Worm (Caenorhabditis elegans) whole organism, L4 larva: ENCODE results near the gene fbl-1.
A peak's percentile ranks its signal among the peaks of the same experiment; 100 is the strongest.

Experiments
- F10B5.3 ChIP-seq: sonication (generic microtip); optimal IDR thresholded peaks from 2 replicates; lab custom pipeline; 2016; ENCODE audit warnings: mild to moderate bottlenecking, missing genetic modification characterization, missing compliant biosample characterization
- F44E2.7 ChIP-seq: fragments of 200-800 bp; sonication (Bioruptor generic); IDR thresholded peaks from 2 replicates; pipeline ENCODE4 v2.1.2; 2022; ENCODE audit warnings: missing genetic modification characterization, missing compliant biosample characterization
- F49E8.2 ChIP-seq: sonication (generic microtip); optimal IDR thresholded peaks from 2 replicates; lab custom pipeline; 2016; ENCODE audit warnings: missing compliant biosample characterization, mild to moderate bottlenecking, missing genetic modification characterization, borderline replicate concordance
- T20F7.1 ChIP-seq: fragments of 200-800 bp; sonication (Bioruptor generic); optimal IDR thresholded peaks from 2 replicates; lab custom pipeline; 2018; ENCODE audit warnings: mild to moderate bottlenecking, missing genetic modification characterization, missing compliant biosample characterization
- Y5F2A.4 ChIP-seq: fragments of 200-800 bp; sonication (Bioruptor generic); optimal IDR thresholded peaks from 2 replicates; lab custom pipeline; 2018; ENCODE audit warnings: mild to moderate bottlenecking, missing genetic modification characterization, missing compliant biosample characterization
- Y75B8A.6 ChIP-seq: fragments of 200-800 bp; sonication (Bioruptor generic); IDR thresholded peaks from 2 replicates; pipeline ENCODE4 v1.3.6; 2022; ENCODE audit warnings: missing genetic modification reagents, missing genetic modification characterization, missing compliant biosample characterization
- ZK546.5 ChIP-seq, 2 experiments: sonication (generic microtip); optimal IDR thresholded peaks; 2 replicates each; lab custom pipeline; 2017; ENCODE audit warnings: missing biosample characterization in 2 of 2, missing genetic modification characterization in 2 of 2
- arid-1 ChIP-seq: fragments of 200-800 bp; sonication (Bioruptor generic); conservative IDR thresholded peaks from 2 replicates; pipeline ENCODE4 v1.3.6; 2022; ENCODE audit warnings: missing genetic modification reagents, missing genetic modification characterization, missing compliant biosample characterization
- ceh-28 ChIP-seq: fragments of 150-350 bp; optimal IDR thresholded peaks from 2 replicates; lab custom pipeline; 2014; ENCODE audit warnings: missing biosample characterization, missing genetic modification reagents, missing genetic modification characterization
- ctbp-1 ChIP-seq: fragments of 200-800 bp; sonication (Bioruptor generic); IDR thresholded peaks from 2 replicates; pipeline ENCODE4 v1.3.6; 2022; ENCODE audit warnings: missing genetic modification reagents, missing genetic modification characterization, missing compliant biosample characterization
- daf-16 ChIP-seq, 3 experiments: sonication (generic microtip); optimal IDR thresholded peaks; 2 replicates each; lab custom pipeline; 2016 to 2017; ENCODE audit warnings: missing genetic modification characterization in 3 of 3, missing genetic modification reagents in 3 of 3, mild to moderate bottlenecking in 2 of 3, missing compliant biosample characterization in 2 of 3, missing biosample characterization in 1 of 3, moderate library complexity in 1 of 3
- daf-19 ChIP-seq: fragments of 200-800 bp; sonication (Bioruptor generic); conservative IDR thresholded peaks from 2 replicates; pipeline ENCODE4 v1.3.6; 2022; ENCODE audit warnings: missing genetic modification characterization, missing compliant biosample characterization
- dmd-8 ChIP-seq: fragments of 200-800 bp; sonication (Bioruptor generic); IDR thresholded peaks from 2 replicates; pipeline ENCODE4 v1.3.6; 2022; ENCODE audit warnings: missing genetic modification characterization, missing compliant biosample characterization
- duxl-1 ChIP-seq: sonication (generic microtip); optimal IDR thresholded peaks from 2 replicates; lab custom pipeline; 2016; ENCODE audit warnings: mild to moderate bottlenecking, missing genetic modification characterization, moderate library complexity, missing compliant biosample characterization; ENCODE audit not compliant: poor library complexity
- dve-1 ChIP-seq: sonication (generic microtip); optimal IDR thresholded peaks from 2 replicates; lab custom pipeline; 2017; ENCODE audit warnings: antibody characterized with exemption, mild to moderate bottlenecking, missing genetic modification characterization, missing compliant biosample characterization; ENCODE audit not compliant: insufficient read depth
- fkh-10 ChIP-seq: fragments of 150-350 bp; optimal IDR thresholded peaks from 2 replicates; lab custom pipeline; 2014; ENCODE audit warnings: missing biosample characterization, missing genetic modification reagents, missing genetic modification characterization
- hlh-11 ChIP-seq: fragments of 200-800 bp; sonication (Bioruptor generic); optimal IDR thresholded peaks from 2 replicates; lab custom pipeline; 2018; ENCODE audit warnings: mild to moderate bottlenecking, missing genetic modification characterization, missing compliant biosample characterization
- lim-7 ChIP-seq: fragments of 200-800 bp; sonication (Bioruptor generic); IDR thresholded peaks from 2 replicates; pipeline ENCODE4 v1.3.6; 2022; ENCODE audit warnings: missing genetic modification characterization, missing compliant biosample characterization
- lin-1 ChIP-seq: fragments of 200-800 bp; sonication (Bioruptor generic); IDR thresholded peaks from 2 replicates; pipeline ENCODE4 v1.3.6; 2022; ENCODE audit warnings: missing genetic modification reagents, missing genetic modification characterization, missing compliant biosample characterization
- lin-13 ChIP-seq: fragments of 150-350 bp; optimal IDR thresholded peaks from 2 replicates; lab custom pipeline; 2014; ENCODE audit warnings: missing biosample characterization, missing genetic modification reagents, missing genetic modification characterization
- lin-15B ChIP-seq: fragments of 150-350 bp; sonication (generic microtip); optimal IDR thresholded peaks from 3 replicates; lab custom pipeline; 2014; ENCODE audit warnings: missing biosample characterization, missing genetic modification characterization
- lin-29 ChIP-seq: fragments of 200-800 bp; sonication (Bioruptor generic); IDR thresholded peaks from 2 replicates; pipeline ENCODE4 v1.3.6; 2022; ENCODE audit warnings: missing genetic modification reagents, missing genetic modification characterization, missing compliant biosample characterization
- lin-38 ChIP-seq: fragments of 200-800 bp; sonication (Bioruptor generic); IDR thresholded peaks from 2 replicates; pipeline ENCODE4 v1.3.6; 2022; ENCODE audit warnings: missing genetic modification reagents, missing genetic modification characterization, missing compliant biosample characterization
- lin-39 ChIP-seq: fragments of 150-350 bp; optimal IDR thresholded peaks from 2 replicates; lab custom pipeline; 2014; ENCODE audit warnings: missing biosample characterization, missing genetic modification reagents, missing genetic modification characterization
- lsy-2 ChIP-seq, 2 experiments: fragments of 150-350 bp in 1 of 2; sonication (generic microtip) in 1 of 2; optimal IDR thresholded peaks; 2 replicates each; lab custom pipeline; 2014 to 2017; ENCODE audit warnings: missing biosample characterization in 2 of 2, missing genetic modification characterization in 2 of 2
- mdt-29 ChIP-seq: fragments of 200-800 bp; sonication (Bioruptor generic); IDR thresholded peaks from 2 replicates; pipeline ENCODE4 v1.3.6; 2022; ENCODE audit warnings: missing genetic modification reagents, missing genetic modification characterization, missing compliant biosample characterization
- mep-1 ChIP-seq: fragments of 150-350 bp; sonication (generic microtip); optimal IDR thresholded peaks from 3 replicates; lab custom pipeline; 2014; ENCODE audit warnings: missing biosample characterization, missing genetic modification characterization
- mxl-2 ChIP-seq: fragments of 200-800 bp; sonication (Bioruptor generic); conservative IDR thresholded peaks from 2 replicates; pipeline ENCODE4 v1.3.6; 2022; ENCODE audit warnings: missing genetic modification reagents, missing genetic modification characterization, missing compliant biosample characterization
- nhr-11 ChIP-seq: fragments of 150-350 bp; optimal IDR thresholded peaks from 2 replicates; lab custom pipeline; 2014; ENCODE audit warnings: missing biosample characterization, missing genetic modification characterization
- nhr-25 ChIP-seq: sonication (generic microtip); optimal IDR thresholded peaks from 2 replicates; lab custom pipeline; 2017; ENCODE audit warnings: missing genetic modification characterization, mild to moderate bottlenecking, missing compliant biosample characterization, antibody characterized with exemption, moderate library complexity, borderline replicate concordance; ENCODE audit not compliant: insufficient read depth
- nhr-41 ChIP-seq: fragments of 200-800 bp; sonication (Bioruptor generic); IDR thresholded peaks from 2 replicates; pipeline ENCODE4 v1.3.6; 2022; ENCODE audit warnings: missing genetic modification reagents, missing genetic modification characterization, missing compliant biosample characterization
- nhr-42 ChIP-seq: fragments of 200-800 bp; sonication (Bioruptor generic); IDR thresholded peaks from 2 replicates; pipeline ENCODE4 v1.3.6; 2022; ENCODE audit warnings: missing genetic modification characterization, missing compliant biosample characterization
- nhr-76 ChIP-seq: fragments of 150-350 bp; optimal IDR thresholded peaks from 2 replicates; lab custom pipeline; 2014; ENCODE audit warnings: missing biosample characterization, missing genetic modification characterization
- nhr-77 ChIP-seq: fragments of 150-350 bp; optimal IDR thresholded peaks from 2 replicates; lab custom pipeline; 2014; ENCODE audit warnings: missing biosample characterization, missing genetic modification characterization
- pha-4 ChIP-seq, 2 experiments: fragments of 150-350 bp in 1 of 2; fragments of 200-800 bp in 1 of 2; sonication (Bioruptor generic) in 1 of 2; IDR thresholded peaks in 1 of 2; optimal IDR thresholded peaks in 1 of 2; 2 replicates each; pipeline versions ENCODE4 v1.3.6 to Lab custom; 2014 to 2022; ENCODE audit warnings: missing genetic modification characterization in 2 of 2, missing genetic modification reagents in 2 of 2, missing biosample characterization in 1 of 2, missing compliant biosample characterization in 1 of 2
- php-3 ChIP-seq: fragments of 200-800 bp; sonication (Bioruptor generic); IDR thresholded peaks from 2 replicates; pipeline ENCODE4 v1.3.6; 2022; ENCODE audit warnings: missing genetic modification reagents, missing genetic modification characterization, missing compliant biosample characterization
- pqm-1 ChIP-seq: sonication (generic microtip); optimal IDR thresholded peaks from 2 replicates; lab custom pipeline; 2017; ENCODE audit warnings: missing biosample characterization, missing genetic modification characterization
- saeg-2 ChIP-seq: fragments of 200-800 bp; sonication (Bioruptor generic); IDR thresholded peaks from 2 replicates; pipeline ENCODE4 v1.3.6; 2022; ENCODE audit warnings: missing genetic modification reagents, missing genetic modification characterization, missing compliant biosample characterization
- snpc-4 ChIP-seq: fragments of 150-350 bp; optimal IDR thresholded peaks from 2 replicates; lab custom pipeline; 2014; ENCODE audit warnings: missing biosample characterization, missing genetic modification characterization
- spr-3 ChIP-seq: fragments of 200-800 bp; sonication (Bioruptor generic); optimal IDR thresholded peaks from 2 replicates; lab custom pipeline; 2018; ENCODE audit warnings: mild to moderate bottlenecking, missing genetic modification characterization, missing compliant biosample characterization
- tra-1 ChIP-seq: fragments of 200-800 bp; sonication (Bioruptor generic); IDR thresholded peaks from 2 replicates; pipeline ENCODE4 v1.3.6; 2022; ENCODE audit warnings: missing genetic modification reagents, missing genetic modification characterization, missing compliant biosample characterization
- unc-130 ChIP-seq: sonication (generic microtip); optimal IDR thresholded peaks from 2 replicates; lab custom pipeline; 2016; ENCODE audit warnings: missing genetic modification reagents, missing genetic modification characterization, missing compliant biosample characterization
- unc-39 ChIP-seq: sonication (generic microtip); optimal IDR thresholded peaks from 2 replicates; lab custom pipeline; 2017; ENCODE audit warnings: missing biosample characterization, missing genetic modification characterization
- vab-7 ChIP-seq: fragments of 200-800 bp; sonication (Bioruptor generic); IDR thresholded peaks from 2 replicates; pipeline ENCODE4 v1.3.6; 2022; ENCODE audit warnings: missing genetic modification reagents, missing genetic modification characterization, missing compliant biosample characterization
- zip-11 ChIP-seq: fragments of 200-800 bp; sonication (Bioruptor generic); IDR thresholded peaks from 2 replicates; pipeline ENCODE4 v1.3.6; 2022; ENCODE audit warnings: missing genetic modification characterization, missing compliant biosample characterization
- ztf-11 ChIP-seq: fragments of 150-350 bp; optimal IDR thresholded peaks from 2 replicates; lab custom pipeline; 2014; ENCODE audit warnings: missing biosample characterization, missing genetic modification characterization

The fbl-1 gene

ce11 chrIV:9534342-9534741 lies 6.3 kb upstream of the fbl-1 start (continued):
- no peak for TF ChIP-seq lin-1 (GFP tag; lab: Robert Waterston, UW)
- TF ChIP-seq pqm-1 (tag; lab: Kevin White, UChicago), result no peak
- TF ChIP-seq arid-1 (GFP tag; lab: Robert Waterston, UW), result no peak
- TF ChIP-seq nhr-77, result peak; percentile 21
- no peak for TF ChIP-seq fkh-10 (GFP tag; lab: Kevin White, UChicago)
- no peak for TF ChIP-seq mxl-2 (GFP tag; lab: Robert Waterston, UW)
- no peak for TF ChIP-seq snpc-4 (tag; lab: Kevin White, UChicago)
- TF ChIP-seq spr-3, result no peak
- TF ChIP-seq Y75B8A.6 (GFP tag; lab: Robert Waterston, UW), result no peak
- TF ChIP-seq T20F7.1 (GFP tag; lab: Kevin White, UChicago), result no peak
- TF ChIP-seq lim-7, result no peak
- no peak for TF ChIP-seq duxl-1 (tag; lab: Kevin White, UChicago)
- TF ChIP-seq unc-130, result no peak
- TF ChIP-seq Y5F2A.4 (GFP tag; lab: Kevin White, UChicago), result no peak
- TF ChIP-seq lin-29 (GFP tag; lab: Robert Waterston, UW), result no peak
- no peak for TF ChIP-seq nhr-76 (tag; lab: Kevin White, UChicago)
- TF ChIP-seq lin-38, result no peak
- peak; percentile 49 for TF ChIP-seq nhr-25 (tag; lab: Kevin White, UChicago)
- TF ChIP-seq ZK546.5 (tag; optimal IDR thresholded peaks at IDR 0.05; lab: Kevin White, UChicago), result no peak
- TF ChIP-seq zip-11, result no peak
- TF ChIP-seq ctbp-1 (GFP tag; lab: Robert Waterston, UW), result no peak
- no peak for TF ChIP-seq ceh-28 (tag; lab: Kevin White, UChicago)
- TF ChIP-seq lin-13 (GFP tag; lab: Kevin White, UChicago), result no peak
- no peak for TF ChIP-seq unc-39 (tag; lab: Kevin White, UChicago)
- no peak for TF ChIP-seq vab-7
- TF ChIP-seq mdt-29, result no peak
- TF ChIP-seq daf-19 (GFP tag; lab: Robert Waterston, UW), result no peak
- no peak for TF ChIP-seq F44E2.7 (GFP tag; lab: Robert Waterston, UW)
- no peak for TF ChIP-seq php-3
- TF ChIP-seq nhr-11 (tag; lab: Kevin White, UChicago), result no peak
- peak; percentile 58 for TF ChIP-seq mep-1 (tag; lab: Kevin White, UChicago)
- no peak for TF ChIP-seq lin-15B (tag; lab: Kevin White, UChicago)
- TF ChIP-seq daf-16 (GFP tag; optimal IDR thresholded peaks at IDR 0.05; lab: Kevin White, UChicago), result no peak
- TF ChIP-seq daf-16 (tag; optimal IDR thresholded peaks at IDR 0.05; lab: Kevin White, UChicago), result no peak
- no peak for TF ChIP-seq F49E8.2 (tag; lab: Kevin White, UChicago)
- peak; percentile 63 for TF ChIP-seq dve-1
- no peak for TF ChIP-seq F10B5.3 (tag; lab: Kevin White, UChicago)
- no peak for TF ChIP-seq pha-4 (GFP tag; IDR thresholded peaks at IDR 0.05; lab: Robert Waterston, UW)
- no peak for TF ChIP-seq pha-4 (tag; optimal IDR thresholded peaks at IDR 0.05; lab: Kevin White, UChicago)
- no peak for TF ChIP-seq dmd-8
- no peak for TF ChIP-seq tra-1 (GFP tag; lab: Robert Waterston, UW)
- no peak for TF ChIP-seq lin-39 (tag; lab: Kevin White, UChicago)
- no peak for TF ChIP-seq saeg-2
- TF ChIP-seq ztf-11 (tag; lab: Kevin White, UChicago), result no peak
- TF ChIP-seq nhr-42, result no peak
- TF ChIP-seq nhr-41 (GFP tag; lab: Robert Waterston, UW), result no peak
- peak; percentile 32 for TF ChIP-seq hlh-11 (tag; lab: Kevin White, UChicago)
- TF ChIP-seq lsy-2 (tag; optimal IDR thresholded peaks at IDR 0.05; lab: Kevin White, UChicago), result no peak
- TF ChIP-seq, all 104 proteins: peak for 9
